Worm (Caenorhabditis elegans) whole organism, young adult: ENCODE measurements around the gene usp-33.

Experiments used
- B0336.3 ChIP-seq: fragments of 200-800 bp; sonication (Bioruptor generic); IDR thresholded peaks from 2 replicates; pipeline ENCODE4 v1.3.6; 2022; ENCODE audit warnings: missing genetic modification characterization, missing compliant biosample characterization
- C06A6.2 ChIP-seq: fragments of 200-800 bp; sonication (Bioruptor generic); conservative IDR thresholded peaks from 2 replicates; pipeline ENCODE4 v1.3.6; 2022; ENCODE audit warnings: missing genetic modification characterization, missing compliant biosample characterization
- F10E7.11 ChIP-seq: sonication (generic microtip); optimal IDR thresholded peaks from 2 replicates; lab custom pipeline; 2017; ENCODE audit warnings: mild to moderate bottlenecking, missing genetic modification characterization, moderate library complexity, missing compliant biosample characterization
- F22D6.2 ChIP-seq: sonication (generic microtip); optimal IDR thresholded peaks from 2 replicates; lab custom pipeline; 2016; ENCODE audit warnings: mild to moderate bottlenecking, missing genetic modification characterization, missing compliant biosample characterization
- F33H1.4 ChIP-seq: fragments of 200-800 bp; sonication (Bioruptor generic); IDR thresholded peaks from 2 replicates; pipeline ENCODE4 v1.3.6; 2022; ENCODE audit warnings: missing genetic modification reagents, missing genetic modification characterization, missing compliant biosample characterization
- F37B4.10 ChIP-seq: fragments of 200-800 bp; sonication (Bioruptor generic); IDR thresholded peaks from 2 replicates; pipeline ENCODE4 v1.3.6; 2022; ENCODE audit warnings: missing genetic modification characterization, missing compliant biosample characterization
- F57A8.1 ChIP-seq: fragments of 200-800 bp; sonication (Bioruptor generic); optimal IDR thresholded peaks from 2 replicates; lab custom pipeline; 2018; ENCODE audit warnings: mild to moderate bottlenecking, missing genetic modification characterization, moderate library complexity, missing compliant biosample characterization
- F57C9.4 ChIP-seq: sonication (generic microtip); optimal IDR thresholded peaks from 2 replicates; lab custom pipeline; 2017; ENCODE audit warnings: mild to moderate bottlenecking, missing genetic modification characterization, missing compliant biosample characterization
- K12H6.12 ChIP-seq: fragments of 200-800 bp; sonication (Bioruptor generic); optimal IDR thresholded peaks from 2 replicates; lab custom pipeline; 2018; ENCODE audit warnings: mild to moderate bottlenecking, missing genetic modification characterization, missing compliant biosample characterization
- Y95B8A.8 ChIP-seq: fragments of 200-800 bp; sonication (Bioruptor generic); IDR thresholded peaks from 2 replicates; pipeline ENCODE4 v1.3.6; 2022; ENCODE audit warnings: missing genetic modification reagents, missing genetic modification characterization, missing compliant biosample characterization
- ZK185.1 ChIP-seq: sonication (generic microtip); optimal IDR thresholded peaks from 2 replicates; lab custom pipeline; 2016; ENCODE audit warnings: mild to moderate bottlenecking, missing genetic modification characterization, missing compliant biosample characterization; ENCODE audit not compliant: poor library complexity, severe bottlenecking
- ama-1 ChIP-seq, 3 experiments: fragments of 150-350 bp in 1 of 3; sonication (generic microtip) in 2 of 3; optimal IDR thresholded peaks; 2 replicates each; lab custom pipeline; 2014 to 2018; ENCODE audit warnings: missing biosample characterization in 2 of 3, missing genetic modification characterization in 2 of 3, missing genetic modification reagents in 2 of 3
- aptf-2 ChIP-seq: fragments of 200-800 bp; sonication (Bioruptor generic); conservative IDR thresholded peaks from 2 replicates; pipeline ENCODE4 v1.3.6; 2022; ENCODE audit warnings: missing genetic modification reagents, missing genetic modification characterization, missing compliant biosample characterization
- atf-7 ChIP-seq: sonication (generic microtip); optimal IDR thresholded peaks from 2 replicates; lab custom pipeline; 2017; ENCODE audit warnings: mild to moderate bottlenecking, missing genetic modification characterization, missing compliant biosample characterization
- attf-5 ChIP-seq: fragments of 200-800 bp; sonication (Bioruptor generic); optimal IDR thresholded peaks from 2 replicates; lab custom pipeline; 2018; ENCODE audit warnings: mild to moderate bottlenecking, missing genetic modification characterization, missing compliant biosample characterization
- bed-1 ChIP-seq: fragments of 200-800 bp; sonication (Bioruptor generic); IDR thresholded peaks from 2 replicates; pipeline ENCODE4 v1.3.6; 2022; ENCODE audit warnings: missing genetic modification reagents, missing genetic modification characterization, missing compliant biosample characterization
- cebp-1 ChIP-seq, 2 experiments: fragments of 200-800 bp in 1 of 2; sonication (Bioruptor generic) in 1 of 2; sonication (generic microtip) in 1 of 2; IDR thresholded peaks in 1 of 2; optimal IDR thresholded peaks in 1 of 2; 2 replicates each; pipeline versions ENCODE4 v1.3.6 to Lab custom; 2017 to 2022; ENCODE audit warnings: missing compliant biosample characterization in 2 of 2, missing genetic modification characterization in 2 of 2, mild to moderate bottlenecking in 1 of 2, missing genetic modification reagents in 1 of 2, moderate library complexity in 1 of 2
- ceh-58 ChIP-seq: fragments of 200-800 bp; sonication (Bioruptor generic); IDR thresholded peaks from 2 replicates; pipeline ENCODE4 v1.3.6; 2022; ENCODE audit warnings: missing genetic modification characterization, missing compliant biosample characterization
- dox-1 ChIP-seq: fragments of 200-800 bp; sonication (Bioruptor generic); IDR thresholded peaks from 2 replicates; pipeline ENCODE4 v1.3.6; 2022; ENCODE audit warnings: missing genetic modification reagents, missing genetic modification characterization, missing compliant biosample characterization
- dpff-1 ChIP-seq: sonication (generic microtip); optimal IDR thresholded peaks from 2 replicates; lab custom pipeline; 2017; ENCODE audit warnings: mild to moderate bottlenecking, missing genetic modification characterization, missing compliant biosample characterization
- egl-44 ChIP-seq: fragments of 200-800 bp; sonication (Bioruptor generic); IDR thresholded peaks from 2 replicates; pipeline ENCODE4 v1.3.6; 2022; ENCODE audit warnings: missing genetic modification reagents, missing genetic modification characterization, missing compliant biosample characterization
- ekl-4 ChIP-seq: fragments of 200-800 bp; sonication (Bioruptor generic); IDR thresholded peaks from 2 replicates; pipeline ENCODE4 v1.3.6; 2022; ENCODE audit warnings: missing genetic modification reagents, missing genetic modification characterization, missing compliant biosample characterization
- ets-4 ChIP-seq: fragments of 200-800 bp; sonication (Bioruptor generic); optimal IDR thresholded peaks from 2 replicates; lab custom pipeline; 2018; ENCODE audit warnings: mild to moderate bottlenecking, missing genetic modification characterization, missing compliant biosample characterization
- hlh-26 ChIP-seq: fragments of 200-800 bp; sonication (Bioruptor generic); conservative IDR thresholded peaks from 2 replicates; pipeline ENCODE4 v1.3.6; 2022; ENCODE audit warnings: missing genetic modification reagents, missing genetic modification characterization, missing compliant biosample characterization
- hmg-20 ChIP-seq: fragments of 200-800 bp; sonication (Bioruptor generic); IDR thresholded peaks from 2 replicates; pipeline ENCODE4 v1.3.6; 2022; ENCODE audit warnings: missing genetic modification reagents, missing genetic modification characterization, missing compliant biosample characterization
- lag-1 ChIP-seq: fragments of 200-800 bp; sonication (Bioruptor generic); IDR thresholded peaks from 2 replicates; pipeline ENCODE4 v1.3.6; 2022; ENCODE audit warnings: missing genetic modification reagents, missing genetic modification characterization, missing compliant biosample characterization
- lin-26 ChIP-seq: fragments of 200-800 bp; sonication (Bioruptor generic); IDR thresholded peaks from 2 replicates; pipeline ENCODE4 v1.3.6; 2022; ENCODE audit warnings: missing genetic modification reagents, missing genetic modification characterization, missing compliant biosample characterization
- lin-35 ChIP-seq, 3 experiments: fragments of 150-350 bp in 2 of 3; sonication (generic microtip) in 1 of 3; optimal IDR thresholded peaks; 2 replicates each; lab custom pipeline; 2014 to 2018; ENCODE audit warnings: missing biosample characterization in 3 of 3, missing genetic modification characterization in 3 of 3, missing genetic modification reagents in 3 of 3
- lin-40 ChIP-seq: sonication (generic microtip); optimal IDR thresholded peaks from 2 replicates; lab custom pipeline; 2016; ENCODE audit warnings: missing genetic modification characterization, mild to moderate bottlenecking, missing compliant biosample characterization, missing genotype, missing genetic modification reagents
- madf-8 ChIP-seq: fragments of 200-800 bp; sonication (Bioruptor generic); conservative IDR thresholded peaks from 2 replicates; pipeline ENCODE4 v1.3.6; 2022; ENCODE audit warnings: missing genetic modification reagents, missing genetic modification characterization, missing compliant biosample characterization
- mel-28 ChIP-seq: sonication (generic microtip); optimal IDR thresholded peaks from 2 replicates; lab custom pipeline; 2016; ENCODE audit warnings: borderline replicate concordance, mild to moderate bottlenecking, missing genetic modification characterization, missing compliant biosample characterization
- nhr-120 ChIP-seq: fragments of 200-800 bp; sonication (Bioruptor generic); IDR thresholded peaks from 2 replicates; pipeline ENCODE4 v1.3.6; 2022; ENCODE audit warnings: missing genetic modification characterization, missing compliant biosample characterization
- nhr-80 ChIP-seq: sonication (generic microtip); optimal IDR thresholded peaks from 2 replicates; lab custom pipeline; 2016; ENCODE audit warnings: missing genetic modification characterization, missing compliant biosample characterization
- nhr-90 ChIP-seq: sonication (generic microtip); optimal IDR thresholded peaks from 2 replicates; lab custom pipeline; 2016; ENCODE audit warnings: missing genotype, mild to moderate bottlenecking, missing genetic modification characterization, missing compliant biosample characterization
- pha-4 ChIP-seq: fragments of 150-350 bp; sonication (generic microtip); optimal IDR thresholded peaks from 2 replicates; lab custom pipeline; 2014; ENCODE audit warnings: missing biosample characterization, missing genetic modification reagents, missing genetic modification characterization
- sdz-38 ChIP-seq: sonication (generic microtip); optimal IDR thresholded peaks from 2 replicates; lab custom pipeline; 2016; ENCODE audit warnings: missing genotype, missing genetic modification characterization, missing compliant biosample characterization
- sptf-2 ChIP-seq: fragments of 200-800 bp; sonication (Bioruptor generic); optimal IDR thresholded peaks from 2 replicates; lab custom pipeline; 2018; ENCODE audit warnings: mild to moderate bottlenecking, missing genetic modification characterization, missing compliant biosample characterization
- tbp1 ChIP-seq: fragments of 200-800 bp; sonication (Bioruptor generic); optimal IDR thresholded peaks from 2 replicates; lab custom pipeline; 2018; ENCODE audit warnings: mild to moderate bottlenecking, missing genetic modification characterization, missing compliant biosample characterization
- tlf-1 ChIP-seq: fragments of 200-800 bp; sonication (Bioruptor generic); optimal IDR thresholded peaks from 2 replicates; lab custom pipeline; 2018; ENCODE audit warnings: mild to moderate bottlenecking, missing genetic modification characterization, missing compliant biosample characterization
- unc-130 ChIP-seq: sonication (generic microtip); optimal IDR thresholded peaks from 2 replicates; lab custom pipeline; 2016; ENCODE audit warnings: missing genetic modification reagents, missing genetic modification characterization, missing compliant biosample characterization
- xnd-1 ChIP-seq: sonication (generic microtip); optimal IDR thresholded peaks from 2 replicates; lab custom pipeline; 2016; ENCODE audit warnings: missing genotype, missing genetic modification reagents, missing genetic modification characterization, missing compliant biosample characterization
- zfh-2 ChIP-seq: fragments of 200-800 bp; sonication (Bioruptor generic); conservative IDR thresholded peaks from 2 replicates; pipeline ENCODE4 v1.3.6; 2022; ENCODE audit warnings: missing genetic modification reagents, missing genetic modification characterization, missing compliant biosample characterization
- ztf-22 ChIP-seq: fragments of 200-800 bp; sonication (Bioruptor generic); optimal IDR thresholded peaks from 2 replicates; lab custom pipeline; 2018; ENCODE audit warnings: mild to moderate bottlenecking, missing genetic modification characterization, moderate library complexity, missing compliant biosample characterization
- ztf-26 ChIP-seq: sonication (generic microtip); optimal IDR thresholded peaks from 2 replicates; lab custom pipeline; 2017; ENCODE audit warnings: missing genetic modification characterization, missing compliant biosample characterization
- ztf-3 ChIP-seq: fragments of 200-800 bp; sonication (Bioruptor generic); optimal IDR thresholded peaks from 2 replicates; lab custom pipeline; 2018; ENCODE audit warnings: mild to moderate bottlenecking, missing genetic modification characterization, missing compliant biosample characterization

usp-33 gene

ce11 chrX:15591068-15591467 is at the start of gene usp-33:
Gene usp-33 (plus strand): TSS chrX:15591368.
- TF ChIP-seq hlh-26 (GFP tag; lab: Robert Waterston, UW), result no peak
- no peak for TF ChIP-seq madf-8 (GFP tag; lab: Robert Waterston, UW)
- no peak for TF ChIP-seq lag-1 (GFP tag; lab: Robert Waterston, UW)
- no peak for TF ChIP-seq mel-28 (tag; lab: Kevin White, UChicago)
- TF ChIP-seq ztf-3 (GFP tag; lab: Kevin White, UChicago), result no peak
- TF ChIP-seq ama-1 (optimal IDR thresholded peaks at IDR 0.05; lab: Kevin White, UChicago), result no peak
- no peak for TF ChIP-seq ama-1 (GFP tag; optimal IDR thresholded peaks at IDR 0.05; lab: Kevin White, UChicago)
- TF ChIP-seq lin-26 (GFP tag; lab: Robert Waterston, UW), result no peak
- TF ChIP-seq F10E7.11 (tag; lab: Kevin White, UChicago), result no peak
- no peak for TF ChIP-seq ceh-58 (GFP tag; lab: Robert Waterston, UW)
- no peak for TF ChIP-seq F57C9.4 (tag; lab: Kevin White, UChicago)
- TF ChIP-seq ZK185.1 (tag; lab: Kevin White, UChicago), result no peak
- no peak for TF ChIP-seq Y95B8A.8 (GFP tag; lab: Robert Waterston, UW)
- no peak for TF ChIP-seq pha-4 (tag; lab: Kevin White, UChicago)
- no peak for TF ChIP-seq C06A6.2 (GFP tag; lab: Robert Waterston, UW)
- TF ChIP-seq lin-40 (tag; lab: Kevin White, UChicago), result no peak
- TF ChIP-seq zfh-2 (GFP tag; lab: Robert Waterston, UW), result no peak
- TF ChIP-seq, all 124 proteins: peak for 0

DNA sequence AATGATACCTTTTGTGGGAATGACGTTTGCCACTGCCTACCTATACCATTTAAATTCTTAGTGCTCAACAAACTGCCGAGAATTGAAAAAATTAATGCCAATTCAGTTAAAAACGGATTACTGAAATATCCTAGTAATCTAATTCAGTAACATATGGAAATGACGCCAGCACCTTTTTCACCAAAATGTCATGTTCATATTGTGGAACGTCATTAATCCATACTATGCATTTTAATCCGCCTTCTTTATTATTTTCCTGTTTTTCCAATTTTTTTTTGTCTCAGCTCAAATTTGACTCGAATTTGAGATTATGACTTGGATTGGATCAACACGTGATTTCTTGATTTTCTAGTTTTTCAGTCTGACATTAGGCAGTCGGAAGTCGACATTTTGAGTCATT is 49.7 kb upstream of the usp-33 start:
- TF ChIP-seq ztf-26 (no peak), sptf-2 (GFP tag; lab: Kevin White, UChicago) (no peak)
- TF ChIP-seq, all 124 proteins: peak for 0

- no peak for TF ChIP-seq F22D6.2 (tag; lab: Kevin White, UChicago)
- TF ChIP-seq sptf-2 (GFP tag; lab: Kevin White, UChicago), result no peak
- no peak for TF ChIP-seq sdz-38 (tag; lab: Kevin White, UChicago)
- TF ChIP-seq atf-7 (tag; lab: Kevin White, UChicago), result peak; percentile 43
- peak; percentile 82 for TF ChIP-seq nhr-80 (tag; lab: Kevin White, UChicago)
- no peak for TF ChIP-seq hmg-20
- TF ChIP-seq dox-1, result 0 out of 2 replicates have a peak, but pooled peaks have one; percentile 5
- TF ChIP-seq egl-44 (GFP tag; lab: Robert Waterston, UW), result no peak
- no peak for TF ChIP-seq F37B4.10 (GFP tag; lab: Robert Waterston, UW)
- TF ChIP-seq attf-5 (GFP tag; lab: Kevin White, UChicago), result no peak
- no peak for TF ChIP-seq B0336.3 (GFP tag; lab: Robert Waterston, UW)
- no peak for TF ChIP-seq xnd-1 (tag; lab: Kevin White, UChicago)
- no peak for TF ChIP-seq bed-1 (GFP tag; lab: Robert Waterston, UW)
- TF ChIP-seq nhr-90, result no peak
- no peak for TF ChIP-seq F33H1.4
- no peak for TF ChIP-seq aptf-2 (GFP tag; lab: Robert Waterston, UW)
- no peak for TF ChIP-seq ekl-4 (GFP tag; lab: Robert Waterston, UW)
- no peak for TF ChIP-seq nhr-120 (GFP tag; lab: Robert Waterston, UW)
- no peak for TF ChIP-seq lin-26 (GFP tag; lab: Robert Waterston, UW)
- no peak for TF ChIP-seq F10E7.11 (tag; lab: Kevin White, UChicago)
- TF ChIP-seq ZK185.1 (tag; lab: Kevin White, UChicago), result no peak
- TF ChIP-seq dpff-1 (tag; lab: Kevin White, UChicago), result no peak
- no peak for TF ChIP-seq ets-4 (GFP tag; lab: Kevin White, UChicago)
- TF ChIP-seq cebp-1 (GFP tag; IDR thresholded peaks at IDR 0.05; lab: Robert Waterston, UW), result no peak
- TF ChIP-seq cebp-1 (tag; optimal IDR thresholded peaks at IDR 0.05; lab: Kevin White, UChicago), result peak; percentile 28
- no peak for TF ChIP-seq tbp1 (GFP tag; lab: Kevin White, UChicago)
- TF ChIP-seq K12H6.12 (tag; lab: Kevin White, UChicago), result no peak
- TF ChIP-seq tlf-1, result no peak
- no peak for TF ChIP-seq unc-130 (GFP tag; lab: Kevin White, UChicago)
- no peak for TF ChIP-seq F57A8.1 (GFP tag; lab: Kevin White, UChicago)
- no peak for TF ChIP-seq lin-35 (GFP tag; optimal IDR thresholded peaks at IDR 0.05; lab: Kevin White, UChicago)
- TF ChIP-seq ztf-22 (GFP tag; lab: Kevin White, UChicago), result no peak
These were observed 46.5 kb upstream of the usp-33 start for ce11 chrX:15544671-15545070.
